Fruit fly (Drosophila melanogaster): ENCODE data around the gene SA1.

The SA1 gene

DNA sequence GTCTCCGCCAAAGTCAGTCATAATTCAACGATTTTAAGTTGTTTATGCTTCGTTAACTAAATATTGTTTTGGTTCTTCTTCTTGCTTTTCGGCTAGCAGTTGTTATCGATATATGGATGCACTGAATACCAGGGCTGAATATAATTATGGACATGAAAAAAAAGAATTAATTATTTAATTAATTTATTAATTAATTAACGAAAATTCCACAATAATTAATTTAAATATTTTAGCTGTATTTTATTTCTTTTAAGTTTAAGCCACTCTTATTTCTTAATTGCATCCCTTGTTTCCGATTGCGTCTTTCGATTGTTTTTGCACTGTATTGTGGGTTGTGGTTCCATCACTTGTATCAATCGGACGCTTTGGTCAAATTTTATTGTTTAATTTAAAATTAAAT, at the start of gene SA1, which contains the start of gene Gas41 (continued):
- TF ChIP-seq CG43689 (GFP tag; IDR thresholded peaks at IDR 0.05) = peak; percentile 56; the same call in 1 of the 2 replicates
- TF ChIP-seq Neu2 (GFP tag; optimal IDR thresholded peaks at IDR 0.05; ENCODE audit: borderline replicate concordance) = no peak
- peak; percentile 84 for TF ChIP-seq HmgZ (tag; optimal IDR thresholded peaks at IDR 0.05)
- peak; percentile 61; the same call in 1 of the 2 replicates for TF ChIP-seq inv (GFP tag; IDR thresholded peaks at IDR 0.05; ENCODE audit: partially characterized antibody)
- TF ChIP-seq HLH54F (GFP tag; optimal IDR thresholded peaks at IDR 0.05) = peak; percentile 28
- TF ChIP-seq eyg (GFP tag; optimal IDR thresholded peaks at IDR 0.05) = no peak
- TF ChIP-seq Fer1 (GFP tag; optimal IDR thresholded peaks at IDR 0.05) = peak; percentile 88
- peak; percentile 52 for TF ChIP-seq CG17802 (tag; optimal IDR thresholded peaks at IDR 0.05)
- TF ChIP-seq CG3065 (GFP tag; optimal IDR thresholded peaks at IDR 0.05) = peak; percentile 84
- peak; percentile 68; the same call in 1 of the 2 replicates for TF ChIP-seq hbn (GFP tag; IDR thresholded peaks at IDR 0.05; ENCODE audit: partially characterized antibody)
- peak; percentile 66 for TF ChIP-seq run (tag; optimal IDR thresholded peaks at IDR 0.05)
- no peak for TF ChIP-seq Oaz (GFP tag; IDR thresholded peaks at IDR 0.05)
- TF ChIP-seq Hey (tag; optimal IDR thresholded peaks at IDR 0.05) = peak; percentile 46
- peak; percentile 90 for TF ChIP-seq CG12659 (GFP tag; optimal IDR thresholded peaks at IDR 0.05)
- TF ChIP-seq sens-2 (GFP tag; IDR thresholded peaks at IDR 0.05) = no peak
- no peak for TF ChIP-seq Rfx (GFP tag; IDR thresholded peaks at IDR 0.05)
- peak; percentile 81 for TF ChIP-seq CG2202 (tag; optimal IDR thresholded peaks at IDR 0.05)
- TF ChIP-seq CG8478 (optimal IDR thresholded peaks at IDR 0.05) = no peak
- TF ChIP-seq CG14014 (GFP tag; IDR thresholded peaks at IDR 0.05) = peak; percentile 95
- peak; percentile 71 for TF ChIP-seq Asciz (GFP tag; optimal IDR thresholded peaks at IDR 0.05)
- TF ChIP-seq Sox102F (GFP tag; optimal IDR thresholded peaks at IDR 0.05) = no peak
- TF ChIP-seq knrl (GFP tag; IDR thresholded peaks at IDR 0.05; ENCODE audit: partially characterized antibody) = peak; percentile 84
- no peak for TF ChIP-seq CG5180 (GFP tag; optimal IDR thresholded peaks at IDR 0.05)
- peak; percentile 78 for TF ChIP-seq MBD-R2 (GFP tag; IDR thresholded peaks at IDR 0.05)
- peak; percentile 66 for TF ChIP-seq croc (GFP tag; conservative IDR thresholded peaks at IDR 0.05)
- no peak for TF ChIP-seq Deaf1 (tag; optimal IDR thresholded peaks at IDR 0.05)
- peak; percentile 52 for TF ChIP-seq CG4707 (GFP tag; optimal IDR thresholded peaks at IDR 0.05)
- peak; percentile 74 for TF ChIP-seq HHEX (GFP tag; optimal IDR thresholded peaks at IDR 0.05)
- TF ChIP-seq BtbVII (GFP tag; optimal IDR thresholded peaks at IDR 0.05) = peak; percentile 71
- peak; percentile 54 for TF ChIP-seq CG11696 (GFP tag; IDR thresholded peaks at IDR 0.05)
- TF ChIP-seq tap (tag; optimal IDR thresholded peaks at IDR 0.05) = no peak
- TF ChIP-seq lbe (GFP tag; optimal IDR thresholded peaks at IDR 0.05) = peak; percentile 82
- peak; percentile 78 for TF ChIP-seq CG10654 (GFP tag; optimal IDR thresholded peaks at IDR 0.05)
- TF ChIP-seq HLHmδ (GFP tag; optimal IDR thresholded peaks at IDR 0.05) = no peak
- TF ChIP-seq klu (GFP tag; IDR thresholded peaks at IDR 0.05) = no peak
- no peak for TF ChIP-seq CG3838 (GFP tag; optimal IDR thresholded peaks at IDR 0.05)
- TF ChIP-seq Spps (tag; optimal IDR thresholded peaks at IDR 0.05) = peak; percentile 87
- no peak for TF ChIP-seq cg (GFP tag; optimal IDR thresholded peaks at IDR 0.05)
- TF ChIP-seq dm (GFP tag; optimal IDR thresholded peaks at IDR 0.05) = peak; percentile 11
- TF ChIP-seq CG5245 (GFP tag; optimal IDR thresholded peaks at IDR 0.05) = no peak
- TF ChIP-seq Meics (GFP tag; optimal IDR thresholded peaks at IDR 0.05) = peak; percentile 86
- TF ChIP-seq dmrt99B (tag; optimal IDR thresholded peaks at IDR 0.05) = no peak
- peak; percentile 94 for TF ChIP-seq PHDP (tag; optimal IDR thresholded peaks at IDR 0.05)
- peak; percentile 48 for TF ChIP-seq D19B (GFP tag; optimal IDR thresholded peaks at IDR 0.05)
- TF ChIP-seq E2f2 (GFP tag; IDR thresholded peaks at IDR 0.05) = 0 out of 2 replicates have a peak, but pooled peaks have one; percentile 49
- peak; percentile 78 for TF ChIP-seq CG7556 (GFP tag; optimal IDR thresholded peaks at IDR 0.05)
- TF ChIP-seq CG2116 (GFP tag; optimal IDR thresholded peaks at IDR 0.05) = peak; percentile 92
- peak; percentile 42 for TF ChIP-seq Dp (GFP tag; optimal IDR thresholded peaks at IDR 0.05)
- TF ChIP-seq pum (GFP tag; optimal IDR thresholded peaks at IDR 0.05) = peak; percentile 67
- TF ChIP-seq CG7357 (GFP tag; IDR thresholded peaks at IDR 0.05) = peak; percentile 76; the same call in 2 of the 3 replicates
- TF ChIP-seq CG4328 (GFP tag; optimal IDR thresholded peaks at IDR 0.05) = peak; percentile 71

Data from whole organism, embryonic.